Worm (Caenorhabditis elegans) whole organism, early embryonic: ENCODE measurements around the gene M02A10.1.

ENCODE experiments used
- F13C5.2 ChIP-seq: sonication (generic microtip); optimal IDR thresholded peaks from 2 replicates; lab custom pipeline; 2017; ENCODE audit warnings: mild to moderate bottlenecking, missing genetic modification characterization, inconsistent platforms, missing compliant biosample characterization
- aly-1 ChIP-seq: sonication (generic microtip); optimal IDR thresholded peaks from 2 replicates; lab custom pipeline; 2016; ENCODE audit warnings: missing genetic modification characterization, missing compliant biosample characterization
- hmbx-1 ChIP-seq: sonication (generic microtip); optimal IDR thresholded peaks from 2 replicates; lab custom pipeline; 2016; ENCODE audit warnings: mild to moderate bottlenecking, missing genetic modification characterization, missing compliant biosample characterization
- hnd-1 ChIP-seq: sonication (generic microtip); optimal IDR thresholded peaks from 2 replicates; lab custom pipeline; 2016; ENCODE audit warnings: missing genetic modification characterization, missing compliant biosample characterization
- tra-4 ChIP-seq: sonication (generic microtip); optimal IDR thresholded peaks from 2 replicates; lab custom pipeline; 2017; ENCODE audit warnings: missing genetic modification characterization, missing compliant biosample characterization

DNA sequence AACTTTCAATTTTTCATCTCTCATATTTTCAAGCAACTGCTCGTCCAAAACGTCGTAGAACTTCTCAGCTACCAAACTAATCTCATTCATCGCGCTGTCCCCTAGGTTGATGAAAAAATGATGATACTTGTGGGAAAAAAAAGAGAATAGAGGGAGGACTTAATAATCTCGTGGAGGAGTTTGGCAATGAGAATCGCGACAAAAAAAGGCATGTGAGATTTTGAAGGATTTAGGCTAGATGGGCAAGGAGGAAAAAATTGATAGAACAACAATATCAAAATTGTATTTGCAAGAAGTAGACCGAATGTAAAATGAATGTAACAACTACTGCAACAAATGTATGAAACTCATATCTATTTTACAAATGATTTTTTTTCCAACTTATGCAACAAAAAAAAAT, 23.9 kb upstream of the M02A10.1 start, which contains the start of gene Y9C12A.1:
- TF ChIP-seq F13C5.2 (tag; lab: Kevin White, UChicago) (no peak), tra-4 (tag; lab: Kevin White, UChicago) (no peak), hmbx-1 (tag; lab: Kevin White, UChicago) (no peak), hnd-1 (tag; lab: Kevin White, UChicago) (no peak), aly-1 (tag; lab: Kevin White, UChicago) (no peak)
